Fruit fly (Drosophila melanogaster): Measurements from ENCODE around the gene lmgA.
A peak's percentile ranks its signal among the peaks of the same experiment; 100 is the strongest.

The lmgA gene

dm6 chr2L:8514748-8515147 is 13.7 kb downstream of the lmgA start, which contains the start of the genes CG13097 and PIG-U (continued):
- no peak for TF ChIP-seq en (GFP tag; optimal IDR thresholded peaks at IDR 0.05)
- peak; percentile 86 for TF ChIP-seq CG6791 (GFP tag; IDR thresholded peaks at IDR 0.05; ENCODE audit: partially characterized antibody)
- TF ChIP-seq Hr39 (optimal IDR thresholded peaks at IDR 0.05): no peak
- TF ChIP-seq eyg (GFP tag; optimal IDR thresholded peaks at IDR 0.05): no peak
- peak; percentile 46; the same call in 1 of the 2 replicates for TF ChIP-seq dimm (GFP tag; IDR thresholded peaks at IDR 0.05)
- no peak for TF ChIP-seq CG17802 (tag; optimal IDR thresholded peaks at IDR 0.05)
- TF ChIP-seq BtbVII (GFP tag; optimal IDR thresholded peaks at IDR 0.05): peak; percentile 50
- TF ChIP-seq zf30C (GFP tag; optimal IDR thresholded peaks at IDR 0.05): no peak
- peak; percentile 49 for TF ChIP-seq CG31388 (GFP tag; optimal IDR thresholded peaks at IDR 0.05)
- TF ChIP-seq Oaz (GFP tag; IDR thresholded peaks at IDR 0.05): peak; percentile 46; the same call in 1 of the 2 replicates
- TF ChIP-seq CG1602 (GFP tag; optimal IDR thresholded peaks at IDR 0.05): peak; percentile 82
- TF ChIP-seq CG31224 (GFP tag; IDR thresholded peaks at IDR 0.05): peak; percentile 53; the same call in 1 of the 2 replicates
- TF ChIP-seq shn (GFP tag; optimal IDR thresholded peaks at IDR 0.05): peak; percentile 67
- peak; percentile 53 for TF ChIP-seq fd96Cb (tag; optimal IDR thresholded peaks at IDR 0.05)
- TF ChIP-seq CG6272 (GFP tag; IDR thresholded peaks at IDR 0.05): peak; percentile 74
- no peak for TF ChIP-seq CG8281 (tag; optimal IDR thresholded peaks at IDR 0.05)
- peak; percentile 87 for TF ChIP-seq HmgZ (tag; optimal IDR thresholded peaks at IDR 0.05)
- TF ChIP-seq Sox100B (GFP tag; optimal IDR thresholded peaks at IDR 0.05): no peak
- peak; percentile 21 for TF ChIP-seq CG12236 (GFP tag; optimal IDR thresholded peaks at IDR 0.05)
- TF ChIP-seq Gsc (GFP tag; IDR thresholded peaks at IDR 0.05): no peak
- TF ChIP-seq tgo (GFP tag; IDR thresholded peaks at IDR 0.05): peak; percentile 83
- TF ChIP-seq Atf-2 (GFP tag; optimal IDR thresholded peaks at IDR 0.05): peak; percentile 68
- TF ChIP-seq CG43689 (GFP tag; IDR thresholded peaks at IDR 0.05): no peak
- TF ChIP-seq CG12769 (tag; optimal IDR thresholded peaks at IDR 0.05): peak; percentile 24
- no peak for TF ChIP-seq Ravus (GFP tag; IDR thresholded peaks at IDR 0.05)
- TF ChIP-seq vfl (GFP tag; optimal IDR thresholded peaks at IDR 0.05): peak; percentile 83
- peak; percentile 76 for TF ChIP-seq CG14441 (GFP tag; IDR thresholded peaks at IDR 0.05)
- TF ChIP-seq sqz (GFP tag; optimal IDR thresholded peaks at IDR 0.05): no peak
- peak; percentile 74 for TF ChIP-seq pum (GFP tag; optimal IDR thresholded peaks at IDR 0.05)
- TF ChIP-seq Aef1 (GFP tag; IDR thresholded peaks at IDR 0.05): peak; percentile 88
- TF ChIP-seq maf-S (GFP tag; optimal IDR thresholded peaks at IDR 0.05): peak; percentile 71
- peak; percentile 35 for TF ChIP-seq Hmx (GFP tag; optimal IDR thresholded peaks at IDR 0.05)
- TF ChIP-seq CG10267 (tag; optimal IDR thresholded peaks at IDR 0.05): peak; percentile 84
- no peak for TF ChIP-seq CG7745 (tag; optimal IDR thresholded peaks at IDR 0.05)
- no peak for TF ChIP-seq dati (GFP tag; IDR thresholded peaks at IDR 0.05)
- peak; percentile 74 for TF ChIP-seq stwl (tag; optimal IDR thresholded peaks at IDR 0.05)
- peak; percentile 79 for TF ChIP-seq ara (GFP tag; IDR thresholded peaks at IDR 0.05)
- TF ChIP-seq Hr3 (GFP tag; optimal IDR thresholded peaks at IDR 0.05): peak; percentile 77
- TF ChIP-seq CG14667 (GFP tag; IDR thresholded peaks at IDR 0.05): peak; percentile 64
- TF ChIP-seq CG10543 (GFP tag; optimal IDR thresholded peaks at IDR 0.05): peak; percentile 70
- peak; percentile 91 for TF ChIP-seq trem (tag; optimal IDR thresholded peaks at IDR 0.05)
- peak; percentile 71 for TF ChIP-seq CG8765 (GFP tag; IDR thresholded peaks at IDR 0.05)
- TF ChIP-seq Awh (GFP tag; IDR thresholded peaks at IDR 0.05): 0 out of 2 replicates have a peak, but pooled peaks have one; percentile 13
- peak; percentile 81 for TF ChIP-seq CG13624 (GFP tag; optimal IDR thresholded peaks at IDR 0.05)
- peak; percentile 58; the same call in 1 of the 2 replicates for TF ChIP-seq danr (GFP tag; IDR thresholded peaks at IDR 0.05)
- peak; percentile 90 for TF ChIP-seq vnd (GFP tag; IDR thresholded peaks at IDR 0.05; ENCODE audit: partially characterized antibody)
- TF ChIP-seq CTCF (GFP tag; optimal IDR thresholded peaks at IDR 0.05): peak; percentile 13
- TF ChIP-seq CG6689 (GFP tag; IDR thresholded peaks at IDR 0.05): peak; percentile 78
- TF ChIP-seq CG4328 (GFP tag; optimal IDR thresholded peaks at IDR 0.05): peak; percentile 78
- peak; percentile 50 for TF ChIP-seq CG16815 (GFP tag; optimal IDR thresholded peaks at IDR 0.05)
- peak; percentile 72 for TF ChIP-seq CG4820 (GFP tag; optimal IDR thresholded peaks at IDR 0.05)
- peak; percentile 92 for TF ChIP-seq CG2116 (GFP tag; optimal IDR thresholded peaks at IDR 0.05)
- TF ChIP-seq otp (GFP tag; IDR thresholded peaks at IDR 0.05): 0 out of 3 replicates have a peak, but pooled peaks have one; percentile 57
